Worm (Caenorhabditis elegans): ENCODE results near the gene C34F6.5.

The C34F6.5 gene

ce11 chrX:11208788-11209187 is at the start of gene C34F6.5:
TSS of gene C34F6.5 (minus strand) at chrX:11208888.
- TF ChIP-seq dox-1 (GFP tag; IDR thresholded peaks at IDR 0.05) (0 out of 2 replicates have a peak, but pooled peaks have one; percentile 43), nhr-80 (tag; optimal IDR thresholded peaks at IDR 0.05) (peak; percentile 58), B0019.2 (GFP tag; conservative IDR thresholded peaks at IDR 0.05) (no peak)

ce11 chrX:11257071-11257470 is 48.4 kb upstream of the C34F6.5 start, which contains the start of gene C03A3.1:
TSS of gene C03A3.1 (plus strand) at chrX:11257361.
- TF ChIP-seq ztf-18 (tag; optimal IDR thresholded peaks at IDR 0.05) (peak; percentile 39), Y56A3A.18 (GFP tag; IDR thresholded peaks at IDR 0.05) (no peak)

ce11 chrX:11252429-11252828 is 43.7 kb upstream of the C34F6.5 start:
- TF ChIP-seq lsy-27 (tag; optimal IDR thresholded peaks at IDR 0.05; ENCODE audit: borderline replicate concordance, insufficient read depth) = no peak
- TF ChIP-seq ekl-4 (GFP tag; IDR thresholded peaks at IDR 0.05) = no peak
- no peak for TF ChIP-seq ztf-3 (GFP tag; optimal IDR thresholded peaks at IDR 0.05)
- peak; percentile 12 for TF ChIP-seq akir-1 (GFP tag; optimal IDR thresholded peaks at IDR 0.05)
- TF ChIP-seq lir-1 (GFP tag; conservative IDR thresholded peaks at IDR 0.05) = no peak
- peak; percentile 70 to 88 for TF ChIP-seq rec-8 (tag; optimal IDR thresholded peaks at IDR 0.05)
- TF ChIP-seq lag-1 (GFP tag; IDR thresholded peaks at IDR 0.05) = no peak
- peak; percentile 83 for TF ChIP-seq B0261.1 (tag; optimal IDR thresholded peaks at IDR 0.05)
- no peak for TF ChIP-seq repo-1 (tag; optimal IDR thresholded peaks at IDR 0.05)
- TF ChIP-seq zfh-2 (GFP tag; conservative IDR thresholded peaks at IDR 0.05) = no peak
- TF ChIP-seq egl-18 (GFP tag; IDR thresholded peaks at IDR 0.05) = no peak
- TF ChIP-seq lin-35 (GFP tag; optimal IDR thresholded peaks at IDR 0.05) = peak in 1 of 3 experiments; percentile 32
- TF ChIP-seq attf-3 (GFP tag; conservative IDR thresholded peaks at IDR 0.05) = 0 out of 2 replicates have a peak, but pooled peaks have one; percentile 18
- peak; percentile 42 for TF ChIP-seq somi-1 (GFP tag; optimal IDR thresholded peaks at IDR 0.05)
- TF ChIP-seq mes-4 (tag; optimal IDR thresholded peaks at IDR 0.05) = peak; percentile 77
- no peak for TF ChIP-seq bed-1 (GFP tag; IDR thresholded peaks at IDR 0.05)
- TF ChIP-seq cebp-1 (GFP tag; IDR thresholded peaks at IDR 0.05) = no peak
- TF ChIP-seq cebp-1 (tag; optimal IDR thresholded peaks at IDR 0.05) = no peak
- TF ChIP-seq unc-130 (GFP tag; optimal IDR thresholded peaks at IDR 0.05) = peak; percentile 42
- TF ChIP-seq atf-7 (tag; optimal IDR thresholded peaks at IDR 0.05) = no peak
- TF ChIP-seq lin-54 (GFP tag; optimal IDR thresholded peaks at IDR 0.05) = no peak
- TF ChIP-seq pbrm-1 (GFP tag; IDR thresholded peaks at IDR 0.05) = peak; percentile 92
- TF ChIP-seq nfya-1 (tag; optimal IDR thresholded peaks at IDR 0.05; ENCODE audit: borderline replicate concordance, insufficient read depth) = no peak
- TF ChIP-seq rcor-1 (GFP tag; IDR thresholded peaks at IDR 0.05) = peak; percentile 41; the same call in 1 of the 2 replicates
- peak; percentile 23; the same call in 1 of the 2 replicates for TF ChIP-seq egrh-3 (GFP tag; IDR thresholded peaks at IDR 0.05)
- 0 out of 2 replicates have a peak, but pooled peaks have one; percentile 50 for TF ChIP-seq ztf-28 (GFP tag; IDR thresholded peaks at IDR 0.05)
- TF ChIP-seq tbx-9 (tag; optimal IDR thresholded peaks at IDR 0.05; ENCODE audit: borderline replicate concordance) = no peak
- peak; percentile 30 for TF ChIP-seq snpc-1.3 (tag; optimal IDR thresholded peaks at IDR 0.05; ENCODE audit: insufficient read depth)
- TF ChIP-seq ceh-40 (GFP tag; IDR thresholded peaks at IDR 0.05) = 0 out of 2 replicates have a peak, but pooled peaks have one; percentile 45
- TF ChIP-seq gei-17 (GFP tag; optimal IDR thresholded peaks at IDR 0.05) = no peak
- peak; percentile 48 for TF ChIP-seq T07F8.4 (tag; optimal IDR thresholded peaks at IDR 0.05)
- TF ChIP-seq egl-44 (GFP tag; IDR thresholded peaks at IDR 0.05) = peak; percentile 51; the same call in 1 of the 2 replicates
- peak; percentile 77; the same call in 1 of the 2 replicates for TF ChIP-seq nfyb-1 (GFP tag; IDR thresholded peaks at IDR 0.05)
- TF ChIP-seq ztf-18 (tag; optimal IDR thresholded peaks at IDR 0.05) = peak; percentile 67
- TF ChIP-seq athp-1 (tag; optimal IDR thresholded peaks at IDR 0.05) = no peak
- no peak for TF ChIP-seq tlf-1 (GFP tag; optimal IDR thresholded peaks at IDR 0.05)
- TF ChIP-seq efl-1 (GFP tag; optimal IDR thresholded peaks at IDR 0.05) = no peak
- peak; percentile 91 for TF ChIP-seq tbp1 (GFP tag; optimal IDR thresholded peaks at IDR 0.05)
- peak; percentile 80 for TF ChIP-seq snpc-3.4 (tag; optimal IDR thresholded peaks at IDR 0.05)
- no peak; the same call in 1 of the 2 replicates for TF ChIP-seq mcd-1 (GFP tag; IDR thresholded peaks at IDR 0.05)

All from whole organism, young adult.